Worm (Caenorhabditis elegans) whole organism, young adult: ENCODE measurements around the gene F09E5.12.

Experiments used
- F39B2.1 ChIP-seq: fragments of 200-800 bp; sonication (Bioruptor generic); IDR thresholded peaks from 2 replicates; pipeline ENCODE4 v1.3.6; 2022; ENCODE audit warnings: missing genetic modification reagents, missing genetic modification characterization, missing compliant biosample characterization
- F49E8.2 ChIP-seq: sonication (generic microtip); optimal IDR thresholded peaks from 3 replicates; lab custom pipeline; 2017; ENCODE audit warnings: missing genetic modification characterization, mild to moderate bottlenecking, missing compliant biosample characterization, antibody characterized with exemption, moderate library complexity; ENCODE audit not compliant: insufficient read depth
- F52B5.7 ChIP-seq: sonication (generic microtip); optimal IDR thresholded peaks from 2 replicates; lab custom pipeline; 2016; ENCODE audit warnings: mild to moderate bottlenecking, missing genetic modification characterization, missing compliant biosample characterization
- F57C9.4 ChIP-seq: sonication (generic microtip); optimal IDR thresholded peaks from 2 replicates; lab custom pipeline; 2017; ENCODE audit warnings: mild to moderate bottlenecking, missing genetic modification characterization, missing compliant biosample characterization
- ama-1 ChIP-seq, 3 experiments: fragments of 150-350 bp in 1 of 3; sonication (generic microtip) in 2 of 3; optimal IDR thresholded peaks; 2 replicates each; lab custom pipeline; 2014 to 2018; ENCODE audit warnings: missing biosample characterization in 2 of 3, missing genetic modification characterization in 2 of 3, missing genetic modification reagents in 2 of 3
- ceh-27 ChIP-seq: fragments of 200-800 bp; sonication (Bioruptor generic); optimal IDR thresholded peaks from 2 replicates; lab custom pipeline; 2018; ENCODE audit warnings: mild to moderate bottlenecking, missing genetic modification characterization, moderate library complexity, missing compliant biosample characterization
- ets-4 ChIP-seq: fragments of 200-800 bp; sonication (Bioruptor generic); optimal IDR thresholded peaks from 2 replicates; lab custom pipeline; 2018; ENCODE audit warnings: mild to moderate bottlenecking, missing genetic modification characterization, missing compliant biosample characterization
- him-1 ChIP-seq: sonication (generic microtip); optimal IDR thresholded peaks from 2 replicates; lab custom pipeline; 2016; ENCODE audit warnings: missing genotype, missing genetic modification reagents, missing genetic modification characterization, missing compliant biosample characterization
- hsf-1 ChIP-seq: fragments of 200-800 bp; sonication (Bioruptor generic); IDR thresholded peaks from 2 replicates; pipeline ENCODE4 v1.3.6; 2022; ENCODE audit warnings: missing genetic modification reagents, missing genetic modification characterization, missing compliant biosample characterization
- lag-1 ChIP-seq: fragments of 200-800 bp; sonication (Bioruptor generic); IDR thresholded peaks from 2 replicates; pipeline ENCODE4 v1.3.6; 2022; ENCODE audit warnings: missing genetic modification reagents, missing genetic modification characterization, missing compliant biosample characterization
- pha-4 ChIP-seq: fragments of 150-350 bp; sonication (generic microtip); optimal IDR thresholded peaks from 2 replicates; lab custom pipeline; 2014; ENCODE audit warnings: missing biosample characterization, missing genetic modification reagents, missing genetic modification characterization
- sdz-38 ChIP-seq: sonication (generic microtip); optimal IDR thresholded peaks from 2 replicates; lab custom pipeline; 2016; ENCODE audit warnings: missing genotype, missing genetic modification characterization, missing compliant biosample characterization
- ztf-6 ChIP-seq: fragments of 200-800 bp; sonication (Bioruptor generic); IDR thresholded peaks from 2 replicates; pipeline ENCODE4 v1.3.6; 2022; ENCODE audit warnings: missing genetic modification reagents, missing genetic modification characterization, missing compliant biosample characterization

- TF ChIP-seq F39B2.1 (GFP tag; lab: Robert Waterston, UW) (no peak), hsf-1 (GFP tag; lab: Robert Waterston, UW) (no peak), ceh-27 (peak; percentile 80), ets-4 (GFP tag; lab: Kevin White, UChicago) (peak; percentile 12), sdz-38 (tag; lab: Kevin White, UChicago) (no peak), lag-1 (no peak), F57C9.4 (tag; lab: Kevin White, UChicago) (no peak), ama-1 (optimal IDR thresholded peaks at IDR 0.05; lab: Kevin White, UChicago) (no peak), ama-1 (GFP tag; optimal IDR thresholded peaks at IDR 0.05; lab: Kevin White, UChicago) (no peak), ztf-6 (GFP tag; lab: Robert Waterston, UW) (no peak), F49E8.2 (tag; lab: Kevin White, UChicago) (no peak), F52B5.7 (tag; lab: Kevin White, UChicago) (no peak), him-1 (tag; lab: Kevin White, UChicago) (no peak), pha-4 (tag; lab: Kevin White, UChicago) (peak; percentile 61)
These were observed 2.9 kb upstream of the F09E5.12 start, which contains the start of the genes agt-2 and F09E5.3 for ce11 chrII:5373275-5374047.
